Fruit fly (Drosophila melanogaster) whole organism, adult: ENCODE measurements around the gene CG14689.

Experiments
- Hr96 ChIP-seq: fragments of 200-800 bp; sonication (Bioruptor generic); optimal IDR thresholded peaks from 2 replicates; lab custom pipeline; 2016; ENCODE audit warnings: missing biosample characterization, missing genetic modification characterization
- toe ChIP-seq: fragments of 200-800 bp; sonication (Bioruptor generic); optimal IDR thresholded peaks from 2 replicates; lab custom pipeline; 2016; ENCODE audit warnings: missing biosample characterization, missing genetic modification characterization

DNA sequence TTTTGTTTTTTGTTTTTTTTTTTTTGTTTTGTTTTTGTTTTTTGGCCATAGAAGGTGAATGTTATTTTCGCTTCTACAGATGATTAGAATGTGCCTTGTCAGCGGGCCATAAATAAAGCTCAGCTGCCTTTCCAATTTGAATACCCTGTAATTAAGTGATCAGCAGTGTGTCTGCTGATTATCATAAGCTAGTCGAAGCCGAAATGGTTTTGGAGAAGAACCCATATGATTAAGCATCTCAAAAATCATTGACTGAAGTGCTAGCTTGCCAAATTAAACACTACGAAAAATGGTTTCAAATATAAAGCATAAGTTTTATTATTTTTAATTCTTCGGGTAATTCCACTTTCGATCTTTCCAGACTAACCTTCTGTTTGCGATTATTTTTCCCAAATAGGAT, 27.8 kb downstream of the CG14689 start:
- TF ChIP-seq toe (GFP tag; lab: Kevin White, UChicago) = no peak
- TF ChIP-seq Hr96 (GFP tag; lab: Kevin White, UChicago) = no peak
